Fruit fly (Drosophila melanogaster) whole organism, wandering third instar larva: ENCODE data around the gene Doa.

Source experiments
- Abd-B ChIP-seq: fragments of >200 bp; optimal IDR thresholded peaks from 2 replicates; lab custom pipeline; 2017; ENCODE audit warnings: missing biosample characterization, missing genetic modification characterization
- GATAd ChIP-seq: sonication (Bioruptor generic); optimal IDR thresholded peaks from 2 replicates; lab custom pipeline; 2016; ENCODE audit warnings: missing biosample characterization, missing genetic modification characterization
- Hr83 ChIP-seq: fragments of 200-300 bp; sonication (Bioruptor generic); optimal IDR thresholded peaks from 2 replicates; lab custom pipeline; 2016; ENCODE audit warnings: missing biosample characterization, mild to moderate bottlenecking, missing genetic modification characterization, moderate library complexity; ENCODE audit not compliant: poor library complexity, severe bottlenecking
- Mio ChIP-seq: sonication (Bioruptor generic); optimal IDR thresholded peaks from 2 replicates; lab custom pipeline; 2016; ENCODE audit warnings: missing biosample characterization, missing genetic modification characterization
- Myc ChIP-seq: fragments of >200 bp; optimal IDR thresholded peaks from 2 replicates; lab custom pipeline; 2017
- N ChIP-seq: fragments of >200 bp; optimal IDR thresholded peaks from 2 replicates; lab custom pipeline; 2018; ENCODE audit warnings: missing biosample characterization, missing external identifiers, missing genetic modification characterization
- OdsH ChIP-seq: fragments of 200-800 bp; sonication (Bioruptor generic); optimal IDR thresholded peaks from 2 replicates; lab custom pipeline; 2016; ENCODE audit warnings: missing biosample characterization, mild to moderate bottlenecking, missing genetic modification characterization
- Vsx2 ChIP-seq: fragments of 200-300, 225-300 bp; sonication (Bioruptor generic); optimal IDR thresholded peaks from 2 replicates; lab custom pipeline; 2018; ENCODE audit warnings: missing biosample characterization, missing genetic modification characterization; ENCODE audit not compliant: partially characterized antibody
- brk ChIP-seq: fragments of 200-800 bp; sonication (Bioruptor generic); optimal IDR thresholded peaks from 2 replicates; lab custom pipeline; 2016; ENCODE audit warnings: missing biosample characterization, mild to moderate bottlenecking, missing genetic modification characterization
- pan ChIP-seq: fragments of >200 bp; optimal IDR thresholded peaks from 2 replicates; lab custom pipeline; 2017
- psq ChIP-seq: fragments of 200-800 bp; sonication (Bioruptor generic); optimal IDR thresholded peaks from 3 replicates; lab custom pipeline; 2017; ENCODE audit warnings: missing biosample characterization, mild to moderate bottlenecking, missing genetic modification characterization, moderate library complexity
- sage ChIP-seq: fragments of 200-800 bp; sonication (Bioruptor generic); optimal IDR thresholded peaks from 2 replicates; lab custom pipeline; 2016; ENCODE audit warnings: missing biosample characterization, mild to moderate bottlenecking, missing genetic modification characterization
- usp ChIP-seq: fragments of >200 bp; optimal IDR thresholded peaks from 2 replicates; lab custom pipeline; 2017; ENCODE audit warnings: missing biosample characterization, missing genetic modification characterization

DNA sequence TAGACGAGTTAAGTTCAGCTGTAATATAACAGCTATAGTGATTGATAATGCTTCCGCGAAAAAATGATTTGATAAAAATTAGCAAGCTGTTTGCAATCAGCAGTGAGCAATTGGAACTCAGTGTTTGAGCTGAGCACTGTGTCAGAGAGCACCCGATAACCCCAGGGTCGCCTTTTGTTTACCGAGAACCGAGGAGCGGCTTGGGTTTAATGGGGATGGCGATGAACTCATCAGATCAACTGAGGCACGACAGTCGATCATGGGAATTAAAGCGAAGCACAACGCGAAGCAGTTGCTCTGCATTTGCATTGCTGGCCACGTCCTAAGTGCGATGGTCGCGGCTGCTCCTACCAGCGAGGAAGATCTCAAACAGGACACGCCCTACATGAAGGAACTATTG is 4.4 kb upstream of the Doa start, which contains the start of gene Nepl21:
- no peak for TF ChIP-seq pan (lab: Kevin White, UChicago)
- TF ChIP-seq brk (GFP tag; lab: Kevin White, UChicago) = no peak
- TF ChIP-seq Vsx2 (GFP tag; lab: Kevin White, UChicago) = no peak
- TF ChIP-seq Hr83 (GFP tag; lab: Kevin White, UChicago) = no peak
- TF ChIP-seq OdsH (GFP tag; lab: Kevin White, UChicago) = no peak
- TF ChIP-seq usp (GFP tag; lab: Kevin White, UChicago) = no peak
- TF ChIP-seq psq = no peak
- no peak for TF ChIP-seq Mio (GFP tag; lab: Kevin White, UChicago)
- TF ChIP-seq GATAd = no peak
- TF ChIP-seq sage (GFP tag; lab: Kevin White, UChicago) = no peak
- no peak for TF ChIP-seq Myc (lab: Kevin White, UChicago)
- TF ChIP-seq N (GFP tag; lab: Kevin White, UChicago) = no peak
- TF ChIP-seq Abd-B (GFP tag; lab: Kevin White, UChicago) = no peak
